Worm (Caenorhabditis elegans): ENCODE results near the gene ltd-1.

Gene ltd-1

ce11 chrII:8071801-8072544 is 20.6 kb downstream of the ltd-1 start:
- peak; percentile 86 for TF ChIP-seq unc-55 (GFP tag; optimal IDR thresholded peaks at IDR 0.05)
- TF ChIP-seq F13H6.1 (tag; optimal IDR thresholded peaks at IDR 0.05): no peak
- TF ChIP-seq sdc-2 (tag; optimal IDR thresholded peaks at IDR 0.05): no peak
- TF ChIP-seq pha-2 (tag; optimal IDR thresholded peaks at IDR 0.05): no peak
- no peak for TF ChIP-seq ceh-9 (tag; optimal IDR thresholded peaks at IDR 0.05)
- peak; percentile 84 for TF ChIP-seq ceh-34 (tag; optimal IDR thresholded peaks at IDR 0.05)
- TF ChIP-seq hlh-13 (GFP tag; optimal IDR thresholded peaks at IDR 0.05): no peak
- no peak for TF ChIP-seq npax-4 (tag; optimal IDR thresholded peaks at IDR 0.05)
- no peak for TF ChIP-seq ceh-31 (tag; optimal IDR thresholded peaks at IDR 0.05)
- TF ChIP-seq lin-11 (tag; optimal IDR thresholded peaks at IDR 0.05): no peak
- no peak for TF ChIP-seq mec-3 (tag; optimal IDR thresholded peaks at IDR 0.05; ENCODE audit: borderline replicate concordance)
- TF ChIP-seq unc-42 (tag; optimal IDR thresholded peaks at IDR 0.05): peak; percentile 33
- no peak for TF ChIP-seq C08G9.2 (tag; optimal IDR thresholded peaks at IDR 0.05)
- no peak for TF ChIP-seq K09A11.1 (tag; optimal IDR thresholded peaks at IDR 0.05; ENCODE audit: insufficient read depth)
- TF ChIP-seq fkh-10 (GFP tag; optimal IDR thresholded peaks at IDR 0.05): no peak
- no peak for TF ChIP-seq pha-4 (tag; optimal IDR thresholded peaks at IDR 0.05)
- TF ChIP-seq nhr-232 (tag; optimal IDR thresholded peaks at IDR 0.05): no peak
- TF ChIP-seq fkh-6 (tag; optimal IDR thresholded peaks at IDR 0.05): no peak
- TF ChIP-seq pag-3 (tag; optimal IDR thresholded peaks at IDR 0.05; ENCODE audit: borderline replicate concordance): no peak
- TF ChIP-seq pros-1 (tag; optimal IDR thresholded peaks at IDR 0.05): no peak
- TF ChIP-seq pqm-1 (tag; optimal IDR thresholded peaks at IDR 0.05): no peak
- TF ChIP-seq hlh-30 (tag; optimal IDR thresholded peaks at IDR 0.05; ENCODE audit: insufficient read depth): peak; percentile 85
- no peak for TF ChIP-seq ttx-3 (tag; optimal IDR thresholded peaks at IDR 0.05)
- TF ChIP-seq ceh-18 (tag; optimal IDR thresholded peaks at IDR 0.05): peak; percentile 17
- peak; percentile 1 for TF ChIP-seq nfya-1 (tag; optimal IDR thresholded peaks at IDR 0.05)
- no peak for TF ChIP-seq unc-86 (tag; optimal IDR thresholded peaks at IDR 0.05)
- peak; percentile 42 for TF ChIP-seq ceh-48 (tag; optimal IDR thresholded peaks at IDR 0.05)
- no peak for TF ChIP-seq ceh-24 (tag; optimal IDR thresholded peaks at IDR 0.05)
- TF ChIP-seq zip-5 (tag; optimal IDR thresholded peaks at IDR 0.05): no peak
- TF ChIP-seq hlh-6 (tag; optimal IDR thresholded peaks at IDR 0.05): no peak
- no peak for TF ChIP-seq ahr-1 (tag; optimal IDR thresholded peaks at IDR 0.05)
- TF ChIP-seq K02D7.2 (tag; optimal IDR thresholded peaks at IDR 0.05): no peak
- TF ChIP-seq ceh-19 (GFP tag; optimal IDR thresholded peaks at IDR 0.05): peak; percentile 40
- TF ChIP-seq ceh-45 (GFP tag; IDR thresholded peaks at IDR 0.05): no peak
- TF ChIP-seq tbx-7 (tag; optimal IDR thresholded peaks at IDR 0.05): no peak

ce11 chrII:8071012-8071625 is 21.4 kb downstream of the ltd-1 start:
- TF ChIP-seq hlh-8 (tag; optimal IDR thresholded peaks at IDR 0.05) (no peak), elt-2 (tag; optimal IDR thresholded peaks at IDR 0.05) (peak; percentile 29)

DNA sequence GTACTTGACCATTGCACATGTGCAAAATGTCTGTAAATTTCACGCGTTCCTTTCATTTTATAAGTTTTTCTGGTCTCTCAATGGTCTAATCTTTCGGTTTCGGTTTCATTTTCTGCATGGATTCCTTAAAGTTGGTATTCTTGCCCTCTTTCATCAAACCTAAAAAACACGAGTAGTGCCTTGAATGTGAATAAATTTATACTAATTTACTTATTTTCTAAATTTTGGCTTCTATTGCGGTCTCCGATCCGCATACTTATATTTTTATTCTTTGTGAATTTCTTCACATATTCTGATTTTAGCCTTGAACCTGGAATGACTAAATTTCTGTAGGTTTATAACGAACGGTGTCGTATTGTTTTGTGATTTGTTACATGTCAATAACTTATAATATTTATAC is 26.6 kb downstream of the ltd-1 start, which contains the start of gene pdha-1:
pdha-1 (plus strand) TSS at position 301 of the 400 bp plus-strand sequence.
- no peak for TF ChIP-seq ref-2 (tag; optimal IDR thresholded peaks at IDR 0.05)
- TF ChIP-seq ceh-24 (tag; optimal IDR thresholded peaks at IDR 0.05): no peak
- TF ChIP-seq elt-2 (tag; optimal IDR thresholded peaks at IDR 0.05): no peak
- TF ChIP-seq ttx-3 (tag; optimal IDR thresholded peaks at IDR 0.05): no peak
- no peak for TF ChIP-seq lin-11 (tag; optimal IDR thresholded peaks at IDR 0.05)
- TF ChIP-seq ceh-9 (tag; optimal IDR thresholded peaks at IDR 0.05): no peak
- no peak for TF ChIP-seq ceh-45 (GFP tag; IDR thresholded peaks at IDR 0.05)
- TF ChIP-seq pha-4 (tag; optimal IDR thresholded peaks at IDR 0.05): no peak
- TF ChIP-seq hlh-6 (tag; optimal IDR thresholded peaks at IDR 0.05): no peak
- no peak for TF ChIP-seq ceh-18 (tag; optimal IDR thresholded peaks at IDR 0.05)
- TF ChIP-seq hlh-13 (GFP tag; optimal IDR thresholded peaks at IDR 0.05): no peak
- no peak for TF ChIP-seq ceh-22 (tag; optimal IDR thresholded peaks at IDR 0.05)
- TF ChIP-seq mec-3 (tag; optimal IDR thresholded peaks at IDR 0.05; ENCODE audit: borderline replicate concordance): no peak
- no peak for TF ChIP-seq ceh-2 (tag; optimal IDR thresholded peaks at IDR 0.05)
- TF ChIP-seq sox-4 (tag; optimal IDR thresholded peaks at IDR 0.05): no peak
